Fruit fly (Drosophila melanogaster) whole organism, embryonic: ENCODE measurements around the gene GlcAT-P.

Experiments used
- ATbp ChIP-seq: fragments of 200-800 bp; sonication (Bioruptor generic); optimal IDR thresholded peaks from 2 replicates; lab custom pipeline; 2017; ENCODE audit warnings: missing biosample characterization, mild to moderate bottlenecking, missing genetic modification characterization, missing genetic modification reagents
- Antp ChIP-seq: fragments of 200-800 bp; sonication (Bioruptor generic); optimal IDR thresholded peaks from 3 replicates; lab custom pipeline; 2016; ENCODE audit warnings: missing biosample characterization, missing genetic modification characterization
- Awh ChIP-seq: fragments of 200-800 bp; sonication (Bioruptor generic); IDR thresholded peaks from 2 replicates; pipeline ENCODE4, ENCODE4 v1.3.6; 2022; ENCODE audit warnings: missing biosample characterization, missing genetic modification characterization
- CG1024 ChIP-seq: fragments of 200-800 bp; sonication (Bioruptor generic); IDR thresholded peaks from 2 replicates; pipeline ENCODE4 v1.3.6; 2022; ENCODE audit warnings: missing biosample characterization, missing genetic modification characterization
- CG10431 ChIP-seq: fragments of 200-800 bp; sonication (Bioruptor generic); optimal IDR thresholded peaks from 3 replicates; lab custom pipeline; 2018; ENCODE audit warnings: missing biosample characterization, mild to moderate bottlenecking, missing genetic modification characterization
- CG10543 ChIP-seq: fragments of 200-800 bp; sonication (Bioruptor generic); optimal IDR thresholded peaks from 3 replicates; lab custom pipeline; 2017; ENCODE audit warnings: missing biosample characterization, mild to moderate bottlenecking, missing genetic modification characterization, moderate library complexity
- CG10654 ChIP-seq: fragments of 200-800 bp; sonication (Bioruptor generic); optimal IDR thresholded peaks from 2 replicates; lab custom pipeline; 2016; ENCODE audit warnings: missing biosample characterization, missing genetic modification characterization
- CG14860 ChIP-seq: fragments of 200-800 bp; sonication (Bioruptor generic); IDR thresholded peaks from 3 replicates; pipeline ENCODE4 v1.3.6; 2022; ENCODE audit warnings: missing biosample characterization, missing genetic modification characterization; ENCODE audit not compliant: partially characterized antibody
- CG15011 ChIP-seq: fragments of 200-800 bp; sonication (Bioruptor generic); optimal IDR thresholded peaks from 3 replicates; lab custom pipeline; 2018; ENCODE audit warnings: missing biosample characterization, mild to moderate bottlenecking, missing genetic modification characterization
- CG16813 ChIP-seq: fragments of 200-800 bp; sonication (Bioruptor generic); IDR thresholded peaks from 3 replicates; pipeline ENCODE4 v1.3.6; 2022; ENCODE audit warnings: missing biosample characterization, missing genetic modification characterization; ENCODE audit not compliant: partially characterized antibody
- CG17568 ChIP-seq: fragments of 200-800 bp; sonication (Bioruptor generic); optimal IDR thresholded peaks from 2 replicates; lab custom pipeline; 2018; ENCODE audit warnings: missing biosample characterization, mild to moderate bottlenecking, missing genetic modification characterization, moderate library complexity
- CG1792 ChIP-seq: fragments of 200-800 bp; sonication (Bioruptor generic); optimal IDR thresholded peaks from 2 replicates; lab custom pipeline; 2016; ENCODE audit warnings: missing biosample characterization, missing genetic modification characterization
- CG18476 ChIP-seq: fragments of 200-800 bp; sonication (Bioruptor generic); optimal IDR thresholded peaks from 2 replicates; lab custom pipeline; 2016; ENCODE audit warnings: missing biosample characterization, mild to moderate bottlenecking, missing genetic modification characterization
- CG2120 ChIP-seq: fragments of 200-800 bp; sonication (Bioruptor generic); optimal IDR thresholded peaks from 3 replicates; lab custom pipeline; 2016; ENCODE audit warnings: missing biosample characterization, missing genetic modification characterization
- CG2202 ChIP-seq: fragments of 200-800 bp; sonication (Bioruptor generic); optimal IDR thresholded peaks from 2 replicates; lab custom pipeline; 2018; ENCODE audit warnings: missing biosample characterization, mild to moderate bottlenecking, missing genetic modification characterization
- CG4328 ChIP-seq: fragments of 200-800 bp; sonication (Bioruptor generic); optimal IDR thresholded peaks from 3 replicates; lab custom pipeline; 2017; ENCODE audit warnings: missing biosample characterization, missing genetic modification reagents, missing genetic modification characterization
- CG4424 ChIP-seq: fragments of 200-800 bp; sonication (Bioruptor generic); optimal IDR thresholded peaks from 3 replicates; lab custom pipeline; 2016; ENCODE audit warnings: missing biosample characterization, missing genetic modification characterization
- CG6689 ChIP-seq: fragments of 200-800 bp; sonication (Bioruptor generic); IDR thresholded peaks from 2 replicates; pipeline ENCODE4 v1.3.6; 2022; ENCODE audit warnings: missing biosample characterization, missing genetic modification characterization
- CG7745 ChIP-seq: fragments of 200-800 bp; sonication (Bioruptor generic); optimal IDR thresholded peaks from 2 replicates; lab custom pipeline; 2018; ENCODE audit warnings: missing biosample characterization, mild to moderate bottlenecking, missing genetic modification characterization, moderate library complexity
- CG8290 ChIP-seq, 3 experiments: fragments of 200-800 bp; sonication (Bioruptor generic); optimal IDR thresholded peaks; 2 replicates each; lab custom pipeline; 2016 to 2019; ENCODE audit warnings: missing biosample characterization in 3 of 3, missing genetic modification characterization in 3 of 3, mild to moderate bottlenecking in 2 of 3, moderate library complexity in 1 of 3
- CG9727 ChIP-seq: fragments of 200-800 bp; sonication (Bioruptor generic); optimal IDR thresholded peaks from 3 replicates; lab custom pipeline; 2017; ENCODE audit warnings: missing biosample characterization, mild to moderate bottlenecking, missing genetic modification characterization
- E2f1 ChIP-seq: fragments of 200-800 bp; sonication (Bioruptor generic); IDR thresholded peaks from 2 replicates; pipeline ENCODE4 v1.3.6; 2022; ENCODE audit warnings: missing biosample characterization, missing genetic modification characterization
- Eip74EF ChIP-seq, 2 experiments: fragments of 200-800 bp in 1 of 2; fragments of >200 bp in 1 of 2; sonication (Bioruptor generic) in 1 of 2; optimal IDR thresholded peaks; 2 replicates each; lab custom pipeline; 2017 to 2019; ENCODE audit warnings: missing biosample characterization in 2 of 2, missing genetic modification characterization in 2 of 2, mild to moderate bottlenecking in 1 of 2, moderate library complexity in 1 of 2
- HLH54F ChIP-seq: fragments of 200-800 bp; sonication (Bioruptor generic); optimal IDR thresholded peaks from 3 replicates; lab custom pipeline; 2016; ENCODE audit warnings: missing biosample characterization, missing genetic modification characterization
- Nf-YC ChIP-seq: fragments of 200-800 bp; optimal IDR thresholded peaks from 3 replicates; lab custom pipeline; 2019; ENCODE audit warnings: missing biosample characterization, mild to moderate bottlenecking, missing genetic modification characterization, moderate library complexity
- Trl ChIP-seq, 3 experiments: fragments of >200 bp in 2 of 3; fragments of 200-800 bp in 1 of 3; sonication (Bioruptor generic) in 1 of 3; optimal IDR thresholded peaks; 2 replicates in 1 of 3; 3 replicates in 2 of 3; lab custom pipeline; 2016 to 2017; ENCODE audit warnings: missing biosample characterization in 1 of 3, missing genetic modification characterization in 1 of 3
- Vsx1 ChIP-seq: fragments of 200-800 bp; sonication (Bioruptor generic); optimal IDR thresholded peaks from 2 replicates; lab custom pipeline; 2017; ENCODE audit warnings: missing biosample characterization, mild to moderate bottlenecking, missing genetic modification characterization, missing genetic modification reagents
- ac ChIP-seq: fragments of 200-800 bp; sonication (Bioruptor generic); optimal IDR thresholded peaks from 3 replicates; lab custom pipeline; 2017; ENCODE audit warnings: missing biosample characterization, mild to moderate bottlenecking, missing genetic modification characterization
- bab2 ChIP-seq: fragments of 200-800 bp; sonication (Bioruptor generic); optimal IDR thresholded peaks from 2 replicates; lab custom pipeline; 2016; ENCODE audit warnings: missing biosample characterization, missing genetic modification characterization
- caup ChIP-seq: fragments of 200-800 bp; sonication (Bioruptor generic); optimal IDR thresholded peaks from 3 replicates; lab custom pipeline; 2017; ENCODE audit warnings: missing biosample characterization, mild to moderate bottlenecking, missing genetic modification characterization, moderate library complexity; ENCODE audit not compliant: severe bottlenecking
- chm ChIP-seq: fragments of 200-800 bp; sonication (Bioruptor generic); IDR thresholded peaks from 2 replicates; pipeline ENCODE4 v1.3.6; 2022; ENCODE audit warnings: missing biosample characterization, missing genetic modification characterization
- dm ChIP-seq: fragments of 200-800 bp; sonication (Bioruptor generic); optimal IDR thresholded peaks from 3 replicates; lab custom pipeline; 2016; ENCODE audit warnings: missing biosample characterization, missing genetic modification characterization
- eve ChIP-seq, 2 experiments: fragments of >200 bp; optimal IDR thresholded peaks; 2 replicates each; lab custom pipeline; 2017; ENCODE audit warnings: missing biosample characterization in 2 of 2, missing genetic modification characterization in 2 of 2
- fd64A ChIP-seq: fragments of 200-800 bp; sonication (Bioruptor generic); optimal IDR thresholded peaks from 3 replicates; lab custom pipeline; 2018; ENCODE audit warnings: missing biosample characterization, mild to moderate bottlenecking, missing genetic modification characterization
- fd96Cb ChIP-seq: fragments of 200-800 bp; sonication (Bioruptor generic); optimal IDR thresholded peaks from 2 replicates; lab custom pipeline; 2018; ENCODE audit warnings: missing biosample characterization, mild to moderate bottlenecking, missing genetic modification characterization, moderate library complexity
- fru ChIP-seq: fragments of >200 bp; optimal IDR thresholded peaks from 2 replicates; lab custom pipeline; 2017
- gem ChIP-seq: fragments of 200-800 bp; sonication (Bioruptor generic); optimal IDR thresholded peaks from 2 replicates; lab custom pipeline; 2019; ENCODE audit warnings: missing biosample characterization, mild to moderate bottlenecking, missing genetic modification characterization, moderate library complexity
- lov ChIP-seq, 2 experiments: fragments of 200-800 bp in 1 of 2; fragments of >200 bp in 1 of 2; sonication (Bioruptor generic) in 1 of 2; IDR thresholded peaks in 1 of 2; optimal IDR thresholded peaks in 1 of 2; 2 replicates in 1 of 2; 3 replicates in 1 of 2; pipeline versions ENCODE4 v1.3.6 to Lab custom; 2017 to 2022; ENCODE audit warnings: missing biosample characterization in 1 of 2, missing genetic modification characterization in 1 of 2
- nerfin-1 ChIP-seq: fragments of 200-800 bp; sonication (Bioruptor generic); optimal IDR thresholded peaks from 3 replicates; lab custom pipeline; 2019; ENCODE audit warnings: missing biosample characterization, mild to moderate bottlenecking, missing genetic modification characterization, moderate library complexity
- odd ChIP-seq: fragments of 200-800 bp; sonication (Bioruptor generic); optimal IDR thresholded peaks from 2 replicates; lab custom pipeline; 2017; ENCODE audit warnings: missing biosample characterization, mild to moderate bottlenecking, missing genetic modification characterization
- pros ChIP-seq: fragments of 200-800 bp; sonication (Bioruptor generic); optimal IDR thresholded peaks from 3 replicates; lab custom pipeline; 2019; ENCODE audit warnings: missing biosample characterization, mild to moderate bottlenecking, missing genetic modification characterization, moderate library complexity
- pzg ChIP-seq: fragments of 200-800 bp; sonication (Bioruptor generic); optimal IDR thresholded peaks from 3 replicates; lab custom pipeline; 2018; ENCODE audit warnings: missing biosample characterization, mild to moderate bottlenecking, missing genetic modification characterization, moderate library complexity
- so ChIP-seq: fragments of 200-800 bp; sonication (Bioruptor generic); IDR thresholded peaks from 3 replicates; pipeline ENCODE4 v1.3.6; 2022; ENCODE audit warnings: missing biosample characterization, missing genetic modification characterization
- sqz ChIP-seq: fragments of 200-800 bp; sonication (Bioruptor generic); optimal IDR thresholded peaks from 3 replicates; lab custom pipeline; 2018; ENCODE audit warnings: missing biosample characterization, mild to moderate bottlenecking, missing genetic modification characterization
- tgo ChIP-seq: fragments of 200-800 bp; sonication (Bioruptor generic); IDR thresholded peaks from 3 replicates; pipeline ENCODE4 v1.3.6; 2022; ENCODE audit warnings: missing biosample characterization, missing genetic modification characterization
- zen2 ChIP-seq: fragments of 200-800 bp; sonication (Bioruptor generic); IDR thresholded peaks from 3 replicates; pipeline ENCODE4 v1.3.6; 2022; ENCODE audit warnings: missing biosample characterization, missing genetic modification characterization; ENCODE audit not compliant: partially characterized antibody
- zfh2 ChIP-seq: fragments of 200-800 bp; sonication (Bioruptor generic); optimal IDR thresholded peaks from 2 replicates; lab custom pipeline; 2016; ENCODE audit warnings: missing biosample characterization, missing genetic modification characterization

The GlcAT-P gene

DNA sequence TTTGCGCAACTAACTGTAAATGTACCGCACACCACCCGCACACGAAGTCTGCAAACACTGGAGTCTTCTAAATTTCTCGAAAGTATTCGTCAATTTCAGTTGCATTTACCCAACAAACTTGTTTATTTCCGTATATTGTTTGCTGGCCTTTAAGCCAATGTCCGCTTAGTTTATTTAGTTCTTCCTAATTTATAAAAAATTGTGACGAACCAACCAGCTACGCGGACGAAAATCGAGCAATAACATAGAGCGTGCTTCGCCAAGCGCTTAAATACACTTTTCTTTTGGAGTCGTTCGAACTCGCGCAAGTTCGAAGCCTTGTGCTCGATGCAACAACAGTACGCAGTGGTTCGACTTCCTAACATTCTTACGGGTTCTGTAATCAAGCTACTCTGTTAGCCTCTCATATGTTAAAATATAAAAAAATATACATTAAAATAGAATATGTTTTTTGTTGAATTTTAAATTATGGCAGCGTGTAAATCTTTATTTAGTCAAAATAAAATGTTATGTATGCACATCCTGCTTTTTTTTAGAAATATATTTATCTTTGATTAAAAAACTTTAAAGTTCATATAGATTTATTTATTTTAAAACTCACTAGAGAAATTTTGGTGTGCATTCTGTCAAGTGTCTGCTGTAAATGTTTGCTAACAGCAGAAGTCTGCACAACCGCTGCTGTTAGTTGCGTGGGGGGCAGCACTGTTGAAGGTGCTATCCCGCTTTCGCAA is at the start of gene GlcAT-P (continued):
- TF ChIP-seq Eip74EF (GFP tag; optimal IDR thresholded peaks at IDR 0.05; lab: Kevin White, UChicago) (peak in 1 of 2 experiments; percentile 59), fd96Cb (tag; lab: Kevin White, UChicago) (peak; percentile 65), sqz (GFP tag; lab: Kevin White, UChicago) (peak; percentile 71), CG6689 (peak; percentile 88), zen2 (GFP tag; lab: Robert Waterston, UW) (no peak), bab2 (GFP tag; lab: Kevin White, UChicago) (no peak), lov (optimal IDR thresholded peaks at IDR 0.05; lab: Kevin White, UChicago) (no peak), lov (GFP tag; IDR thresholded peaks at IDR 0.05; lab: Robert Waterston, UW) (no peak), CG16813 (GFP tag; lab: Robert Waterston, UW) (no peak), pros (GFP tag; lab: Kevin White, UChicago) (no peak), CG17568 (GFP tag; lab: Kevin White, UChicago) (no peak), CG8290 (GFP tag; optimal IDR thresholded peaks at IDR 0.05; lab: Kevin White, UChicago) (peak; percentile 16), CG8290 (tag; optimal IDR thresholded peaks at IDR 0.05; lab: Kevin White, UChicago) (peak in 1 of 2 experiments; percentile 16), E2f1 (GFP tag; lab: Robert Waterston, UW) (peak; percentile 74), CG14860 (GFP tag; lab: Robert Waterston, UW) (no peak), pzg (GFP tag; lab: Kevin White, UChicago) (no peak), Trl (optimal IDR thresholded peaks at IDR 0.05; lab: Kevin White, UChicago) (peak in 1 of 2 experiments; percentile 51), Trl (GFP tag; optimal IDR thresholded peaks at IDR 0.05; lab: Kevin White, UChicago) (no peak), CG9727 (GFP tag; lab: Kevin White, UChicago) (peak; percentile 78), chm (no peak), eve (GFP tag; optimal IDR thresholded peaks at IDR 0.05; lab: Kevin White, UChicago) (peak in 1 of 2 experiments; percentile 2), Vsx1 (GFP tag; lab: Kevin White, UChicago) (no peak), so (GFP tag; lab: Robert Waterston, UW) (0 out of 3 replicates have a peak, but pooled peaks have one; percentile 41), Antp (GFP tag; lab: Kevin White, UChicago) (no peak), ac (GFP tag; lab: Kevin White, UChicago) (no peak), fd64A (no peak), zfh2 (GFP tag; lab: Kevin White, UChicago) (no peak), CG2202 (no peak), Nf-YC (tag; lab: Kevin White, UChicago) (peak; percentile 71), HLH54F (GFP tag; lab: Kevin White, UChicago) (no peak), CG1792 (GFP tag; lab: Kevin White, UChicago) (no peak), tgo (GFP tag; lab: Robert Waterston, UW) (peak; percentile 64), CG2120 (peak; percentile 46), CG1024 (GFP tag; lab: Robert Waterston, UW) (no peak), CG4424 (GFP tag; lab: Kevin White, UChicago) (peak; percentile 62), CG10431 (no peak), gem (tag; lab: Kevin White, UChicago) (peak; percentile 91), odd (GFP tag; lab: Kevin White, UChicago) (peak; percentile 55), CG4328 (peak; percentile 32), dm (GFP tag; lab: Kevin White, UChicago) (no peak), nerfin-1 (tag; lab: Kevin White, UChicago) (peak; percentile 53), CG10654 (GFP tag; lab: Kevin White, UChicago) (no peak), CG7745 (no peak), caup (GFP tag; lab: Kevin White, UChicago) (peak; percentile 63), ATbp (GFP tag; lab: Kevin White, UChicago) (peak; percentile 31), CG18476 (GFP tag; lab: Kevin White, UChicago) (peak; percentile 18), CG15011 (no peak), Awh (GFP tag; lab: Robert Waterston, UW) (0 out of 2 replicates have a peak, but pooled peaks have one; percentile 51), fru (lab: Kevin White, UChicago) (no peak), CG10543 (GFP tag; lab: Kevin White, UChicago) (peak; percentile 55)
